Worm (Caenorhabditis elegans) whole organism, L2 larva: ENCODE results near the gene K10G9.2.
A peak's percentile ranks its signal among the peaks of the same experiment; 100 is the strongest.

Experiments
- Y55F3AM.14 ChIP-seq: fragments of 200-800 bp; sonication (Bioruptor generic); optimal IDR thresholded peaks from 2 replicates; lab custom pipeline; 2018; ENCODE audit warnings: mild to moderate bottlenecking, missing genetic modification characterization, missing compliant biosample characterization
- ZK546.5 ChIP-seq: sonication (generic microtip); optimal IDR thresholded peaks from 2 replicates; lab custom pipeline; 2017; ENCODE audit warnings: missing biosample characterization, missing genetic modification characterization
- ama-1 ChIP-seq: fragments of 150-350 bp; optimal IDR thresholded peaks from 2 replicates; lab custom pipeline; 2018; ENCODE audit warnings: inconsistent platforms
- blmp-1 ChIP-seq: sonication (generic microtip); optimal IDR thresholded peaks from 2 replicates; lab custom pipeline; 2017; ENCODE audit warnings: missing genetic modification characterization, mild to moderate bottlenecking, missing compliant biosample characterization, antibody characterized with exemption, moderate library complexity; ENCODE audit not compliant: insufficient read depth
- ceh-16 ChIP-seq: fragments of 150-350 bp; optimal IDR thresholded peaks from 2 replicates; lab custom pipeline; 2014; ENCODE audit warnings: missing biosample characterization, missing genetic modification characterization
- ceh-82 ChIP-seq: fragments of 150-350 bp; optimal IDR thresholded peaks from 2 replicates; lab custom pipeline; 2014; ENCODE audit warnings: missing biosample characterization, missing genetic modification characterization
- crh-2 ChIP-seq: sonication (generic microtip); optimal IDR thresholded peaks from 2 replicates; lab custom pipeline; 2017; ENCODE audit warnings: missing biosample characterization, missing genetic modification characterization
- dmd-4 ChIP-seq: sonication (generic microtip); optimal IDR thresholded peaks from 2 replicates; lab custom pipeline; 2017; ENCODE audit warnings: missing biosample characterization, missing genetic modification characterization
- elt-3 ChIP-seq: sonication (generic microtip); optimal IDR thresholded peaks from 2 replicates; lab custom pipeline; 2017; ENCODE audit warnings: missing biosample characterization, missing genetic modification characterization
- fos-1 ChIP-seq: fragments of 150-350 bp; optimal IDR thresholded peaks from 2 replicates; lab custom pipeline; 2014; ENCODE audit warnings: missing biosample characterization, missing genetic modification characterization
- lin-13 ChIP-seq: fragments of 150-350 bp; optimal IDR thresholded peaks from 2 replicates; lab custom pipeline; 2014; ENCODE audit warnings: missing biosample characterization, missing genetic modification reagents, missing genetic modification characterization
- lin-39 ChIP-seq: fragments of 150-350 bp; optimal IDR thresholded peaks from 2 replicates; lab custom pipeline; 2014; ENCODE audit warnings: missing biosample characterization, missing genetic modification reagents, missing genetic modification characterization
- lsy-2 ChIP-seq, 2 experiments: fragments of 150-350 bp in 1 of 2; sonication (generic microtip) in 1 of 2; optimal IDR thresholded peaks; 2 replicates each; lab custom pipeline; 2014 to 2017; ENCODE audit warnings: missing biosample characterization in 2 of 2, missing genetic modification characterization in 2 of 2
- mdl-1 ChIP-seq, 2 experiments: fragments of 150-350 bp in 1 of 2; sonication (generic microtip) in 1 of 2; optimal IDR thresholded peaks; 2 replicates each; lab custom pipeline; 2017; ENCODE audit warnings: missing biosample characterization in 2 of 2, missing genetic modification characterization in 2 of 2
- nhr-12 ChIP-seq: fragments of 150-350 bp; optimal IDR thresholded peaks from 2 replicates; lab custom pipeline; 2014; ENCODE audit warnings: missing biosample characterization, missing genetic modification characterization
- nhr-129 ChIP-seq: fragments of 150-350 bp; optimal IDR thresholded peaks from 2 replicates; lab custom pipeline; 2014; ENCODE audit warnings: missing biosample characterization, missing genetic modification characterization
- nhr-23 ChIP-seq: fragments of 150-350 bp; optimal IDR thresholded peaks from 2 replicates; lab custom pipeline; 2014; ENCODE audit warnings: missing biosample characterization, missing genetic modification reagents, missing genetic modification characterization
- nhr-237 ChIP-seq: fragments of 150-350 bp; optimal IDR thresholded peaks from 2 replicates; lab custom pipeline; 2014; ENCODE audit warnings: missing biosample characterization, missing genetic modification characterization
- nhr-25 ChIP-seq: fragments of 150-350 bp; sonication (generic microtip); optimal IDR thresholded peaks from 3 replicates; lab custom pipeline; 2014; ENCODE audit warnings: missing biosample characterization, missing genetic modification characterization
- peb-1 ChIP-seq: fragments of 150-350 bp; optimal IDR thresholded peaks from 2 replicates; lab custom pipeline; 2014; ENCODE audit warnings: missing biosample characterization, missing genetic modification characterization
- sem-4 ChIP-seq: fragments of 150-350 bp; optimal IDR thresholded peaks from 2 replicates; lab custom pipeline; 2014; ENCODE audit warnings: missing biosample characterization, missing genetic modification reagents, missing genetic modification characterization
- skn-1 ChIP-seq: sonication (generic microtip); optimal IDR thresholded peaks from 2 replicates; lab custom pipeline; 2017; ENCODE audit warnings: missing biosample characterization, missing genetic modification characterization
- sma-3 ChIP-seq: sonication (generic microtip); optimal IDR thresholded peaks from 2 replicates; lab custom pipeline; 2016; ENCODE audit warnings: missing genetic modification reagents, missing genetic modification characterization, missing compliant biosample characterization
- sma-9 ChIP-seq, 2 experiments: fragments of 150-350 bp in 1 of 2; sonication (generic microtip) in 1 of 2; optimal IDR thresholded peaks; 2 replicates each; lab custom pipeline; 2014 to 2016; ENCODE audit warnings: missing genetic modification characterization in 2 of 2, mild to moderate bottlenecking in 1 of 2, missing biosample characterization in 1 of 2, missing compliant biosample characterization in 1 of 2, missing genetic modification reagents in 1 of 2, moderate library complexity in 1 of 2
- snpc-4 ChIP-seq: fragments of 150-350 bp; optimal IDR thresholded peaks from 2 replicates; lab custom pipeline; 2014; ENCODE audit warnings: missing biosample characterization, missing genetic modification characterization
- unc-55 ChIP-seq: fragments of 150-350 bp; sonication (generic microtip); optimal IDR thresholded peaks from 3 replicates; lab custom pipeline; 2014; ENCODE audit warnings: missing biosample characterization, missing genetic modification reagents, missing genetic modification characterization
- unc-62 ChIP-seq: fragments of 150-350 bp; optimal IDR thresholded peaks from 2 replicates; lab custom pipeline; 2014; ENCODE audit warnings: missing biosample characterization, missing genetic modification reagents, missing genetic modification characterization
- zag-1 ChIP-seq: fragments of 150-350 bp; optimal IDR thresholded peaks from 2 replicates; lab custom pipeline; 2014; ENCODE audit warnings: missing biosample characterization, missing genetic modification characterization
- ztf-11 ChIP-seq: sonication (generic microtip); optimal IDR thresholded peaks from 2 replicates; lab custom pipeline; 2017; ENCODE audit warnings: missing biosample characterization, missing genetic modification characterization

Gene K10G9.2

ce11 chrIII:10284214-10284613 lies 1.5 kb upstream of the K10G9.2 start (continued):
- TF ChIP-seq nhr-129, result peak; percentile 17
- no peak for TF ChIP-seq lin-39 (tag; lab: Kevin White, UChicago)

ce11 chrIII:10289790-10290189 lies 4.1 kb downstream of the K10G9.2 start:
- peak; percentile 9 for TF ChIP-seq sma-9 (GFP tag; optimal IDR thresholded peaks at IDR 0.05; lab: Kevin White, UChicago)
- no peak for TF ChIP-seq sma-9 (tag; optimal IDR thresholded peaks at IDR 0.05; lab: Kevin White, UChicago)
- TF ChIP-seq nhr-12 (tag; lab: Kevin White, UChicago), result no peak

- TF ChIP-seq crh-2 (tag; lab: Kevin White, UChicago), result peak; percentile 22
- peak; percentile 19 for TF ChIP-seq blmp-1 (tag; lab: Kevin White, UChicago)
- TF ChIP-seq fos-1 (tag; lab: Kevin White, UChicago), result peak; percentile 63
- TF ChIP-seq nhr-25 (tag; lab: Kevin White, UChicago), result peak; percentile 77
- TF ChIP-seq nhr-129, result peak; percentile 77
- TF ChIP-seq sma-9 (GFP tag; optimal IDR thresholded peaks at IDR 0.05; lab: Kevin White, UChicago), result peak; percentile 48
- no peak for TF ChIP-seq sma-9 (tag; optimal IDR thresholded peaks at IDR 0.05; lab: Kevin White, UChicago)
- TF ChIP-seq ceh-82, result no peak
- TF ChIP-seq nhr-23 (tag; lab: Kevin White, UChicago), result no peak
- TF ChIP-seq lsy-2 (tag; optimal IDR thresholded peaks at IDR 0.05; lab: Kevin White, UChicago), result peak in 1 of 2 experiments; percentile 5
- peak; percentile 25 for TF ChIP-seq sma-3 (GFP tag; lab: Kevin White, UChicago)
- no peak for TF ChIP-seq peb-1 (tag; lab: Kevin White, UChicago)
- TF ChIP-seq, all 48 proteins: peak for 8
These were observed 4.8 kb downstream of the K10G9.2 start for ce11 chrIII:10290541-10290940.

ce11 chrIII:10293362-10293761 lies 7.6 kb downstream of the K10G9.2 start:
- TF ChIP-seq sma-3 (GFP tag; lab: Kevin White, UChicago) (no peak), zag-1 (tag; lab: Kevin White, UChicago) (no peak)
- TF ChIP-seq, all 48 proteins: peak for 0

- TF ChIP-seq nhr-237 (no peak), blmp-1 (tag; lab: Kevin White, UChicago) (no peak), nhr-23 (tag; lab: Kevin White, UChicago) (no peak), snpc-4 (tag; lab: Kevin White, UChicago) (no peak), dmd-4 (tag; lab: Kevin White, UChicago) (no peak), ceh-82 (no peak), ZK546.5 (tag; lab: Kevin White, UChicago) (no peak), ztf-11 (no peak), fos-1 (tag; lab: Kevin White, UChicago) (no peak), unc-62 (GFP tag; lab: Kevin White, UChicago) (no peak), ceh-16 (tag; lab: Kevin White, UChicago) (no peak), Y55F3AM.14 (GFP tag; lab: Kevin White, UChicago) (no peak), nhr-12 (tag; lab: Kevin White, UChicago) (no peak)
These were observed 8.2 kb downstream of the K10G9.2 start for ce11 chrIII:10293946-10294345.

ce11 chrIII:10294837-10295236 lies 9.1 kb downstream of the K10G9.2 start, which contains the start of gene vglu-2:
Gene vglu-2, plus strand, starts transcription at chrIII:10295137.
- TF ChIP-seq sem-4 (no peak), unc-55 (GFP tag; lab: Kevin White, UChicago) (no peak), mdl-1 (tag; optimal IDR thresholded peaks at IDR 0.05; lab: Kevin White, UChicago) (no peak), lin-13 (no peak), ama-1 (lab: Kevin White, UChicago) (no peak), lin-39 (tag; lab: Kevin White, UChicago) (no peak), crh-2 (tag; lab: Kevin White, UChicago) (no peak), dmd-4 (tag; lab: Kevin White, UChicago) (no peak), skn-1 (tag; lab: Kevin White, UChicago) (no peak), Y55F3AM.14 (GFP tag; lab: Kevin White, UChicago) (no peak)

ce11 chrIII:10296904-10297303 lies 11.2 kb downstream of the K10G9.2 start:
- TF ChIP-seq elt-3 (no peak), snpc-4 (tag; lab: Kevin White, UChicago) (peak; percentile 80)
